Fruit fly (Drosophila melanogaster) whole organism, prepupa: Measurements from ENCODE around the gene CG17568.
A peak's percentile ranks its signal among the peaks of the same experiment; 100 is the strongest.

Source experiments
- Blimp-1 ChIP-seq: fragments of 200-800 bp; sonication (Bioruptor generic); optimal IDR thresholded peaks from 3 replicates; lab custom pipeline; 2017; ENCODE audit warnings: missing biosample characterization, missing genetic modification characterization, mild to moderate bottlenecking, moderate library complexity, missing genetic modification reagents
- CG10631 ChIP-seq: fragments of 200-800 bp; sonication (Bioruptor generic); optimal IDR thresholded peaks from 2 replicates; lab custom pipeline; 2016; ENCODE audit warnings: missing biosample characterization, missing genetic modification characterization
- CG10669 ChIP-seq: fragments of 200-800 bp; sonication (Bioruptor generic); optimal IDR thresholded peaks from 3 replicates; lab custom pipeline; 2018; ENCODE audit warnings: missing biosample characterization, mild to moderate bottlenecking, missing genetic modification characterization, moderate library complexity
- CG11902 ChIP-seq: fragments of 200-800 bp; sonication (Bioruptor generic); optimal IDR thresholded peaks from 3 replicates; lab custom pipeline; 2016; ENCODE audit warnings: missing biosample characterization, missing genetic modification characterization
- CG15336 ChIP-seq: fragments of 200-800 bp; sonication (Bioruptor generic); IDR thresholded peaks from 2 replicates; pipeline ENCODE4 v1.3.6; 2022; ENCODE audit warnings: missing biosample characterization, missing genetic modification characterization
- CG1621 ChIP-seq: fragments of 200-800 bp; sonication (Bioruptor generic); optimal IDR thresholded peaks from 3 replicates; lab custom pipeline; 2018; ENCODE audit warnings: missing biosample characterization, mild to moderate bottlenecking, missing genetic modification characterization
- CG16779 ChIP-seq: fragments of 200-800 bp; sonication (Bioruptor generic); optimal IDR thresholded peaks from 3 replicates; lab custom pipeline; 2017; ENCODE audit warnings: missing biosample characterization, mild to moderate bottlenecking, missing genetic modification characterization
- CG3032 ChIP-seq: fragments of 200-800 bp; optimal IDR thresholded peaks from 2 replicates; lab custom pipeline; 2019; ENCODE audit warnings: missing biosample characterization, mild to moderate bottlenecking, missing genetic modification characterization, moderate library complexity
- CG31627 ChIP-seq: fragments of 200-800 bp; sonication (Bioruptor generic); optimal IDR thresholded peaks from 3 replicates; lab custom pipeline; 2016; ENCODE audit warnings: missing biosample characterization, missing genetic modification characterization
- CG32006 ChIP-seq: fragments of 200-800 bp; sonication (Bioruptor generic); optimal IDR thresholded peaks from 3 replicates; lab custom pipeline; 2017; ENCODE audit warnings: missing biosample characterization, mild to moderate bottlenecking, missing genetic modification characterization
- CG6163 ChIP-seq: fragments of 200-800 bp; sonication (Bioruptor generic); IDR thresholded peaks from 3 replicates; pipeline ENCODE4 v1.3.6; 2022; ENCODE audit warnings: missing biosample characterization, missing genetic modification characterization
- CG6792 ChIP-seq: fragments of 200-800 bp; sonication (Bioruptor generic); optimal IDR thresholded peaks from 3 replicates; lab custom pipeline; 2016; ENCODE audit warnings: missing biosample characterization, missing genetic modification characterization
- CG6808 ChIP-seq: fragments of 200-800 bp; sonication (Bioruptor generic); optimal IDR thresholded peaks from 3 replicates; lab custom pipeline; 2017; ENCODE audit warnings: missing biosample characterization, missing genetic modification characterization, mild to moderate bottlenecking, moderate library complexity, missing genetic modification reagents
- CG6854 ChIP-seq: fragments of 200-800 bp; sonication (Bioruptor generic); optimal IDR thresholded peaks from 2 replicates; lab custom pipeline; 2017; ENCODE audit warnings: missing biosample characterization, mild to moderate bottlenecking, missing genetic modification characterization
- CG7368 ChIP-seq: fragments of 200-800 bp; sonication (Bioruptor generic); optimal IDR thresholded peaks from 3 replicates; lab custom pipeline; 2016; ENCODE audit warnings: missing biosample characterization, missing genetic modification characterization
- CG8119 ChIP-seq: fragments of 200-800 bp; sonication (Bioruptor generic); IDR thresholded peaks from 3 replicates; pipeline ENCODE4 v1.3.6; 2022; ENCODE audit warnings: missing biosample characterization, missing genetic modification characterization
- CG9139 ChIP-seq: fragments of 200-800 bp; sonication (Bioruptor generic); optimal IDR thresholded peaks from 3 replicates; lab custom pipeline; 2017; ENCODE audit warnings: missing biosample characterization, mild to moderate bottlenecking, missing genetic modification characterization
- Eip78C ChIP-seq: fragments of 200-800 bp; sonication (Bioruptor generic); peaks from one replicate; lab custom pipeline; 2016; ENCODE audit warnings: missing biosample characterization, missing genetic modification characterization
- Eip93F ChIP-seq: fragments of 200-800 bp; sonication (Bioruptor generic); optimal IDR thresholded peaks from 2 replicates; lab custom pipeline; 2016; ENCODE audit warnings: missing biosample characterization, mild to moderate bottlenecking, missing genetic modification characterization
- Ets21C ChIP-seq: fragments of 200-800 bp; sonication (Bioruptor generic); optimal IDR thresholded peaks from 3 replicates; lab custom pipeline; 2016; ENCODE audit warnings: missing biosample characterization, missing genetic modification characterization
- Ets96B ChIP-seq: fragments of 200-800 bp; optimal IDR thresholded peaks from 2 replicates; lab custom pipeline; 2019; ENCODE audit warnings: missing biosample characterization, mild to moderate bottlenecking, missing genetic modification characterization, moderate library complexity
- Gug ChIP-seq: fragments of 200-800 bp; sonication (Bioruptor generic); IDR thresholded peaks from 2 replicates; pipeline ENCODE4 v1.3.6; 2022; ENCODE audit warnings: missing biosample characterization, missing genetic modification characterization
- Hr38 ChIP-seq: sonication (Bioruptor generic); optimal IDR thresholded peaks from 2 replicates; lab custom pipeline; 2016; ENCODE audit warnings: missing biosample characterization, missing genetic modification characterization
- Hr39 ChIP-seq: fragments of 200-800 bp; sonication (Bioruptor generic); optimal IDR thresholded peaks from 2 replicates; lab custom pipeline; 2016; ENCODE audit warnings: missing biosample characterization, missing genetic modification characterization
- Hr4 ChIP-seq: fragments of 200-800 bp; sonication (Bioruptor generic); optimal IDR thresholded peaks from 3 replicates; lab custom pipeline; 2016; ENCODE audit warnings: missing biosample characterization, missing genetic modification characterization
- Lpt ChIP-seq: fragments of 200-800 bp; sonication (Bioruptor generic); optimal IDR thresholded peaks from 3 replicates; lab custom pipeline; 2016; ENCODE audit warnings: missing biosample characterization, missing genetic modification characterization
- Met ChIP-seq: fragments of 200-800 bp; sonication (Bioruptor generic); optimal IDR thresholded peaks from 3 replicates; lab custom pipeline; 2016; ENCODE audit warnings: missing biosample characterization, missing genetic modification characterization
- Sox102F ChIP-seq: fragments of 200-800 bp; sonication (Bioruptor generic); optimal IDR thresholded peaks from 2 replicates; lab custom pipeline; 2016; ENCODE audit warnings: missing biosample characterization, mild to moderate bottlenecking, missing genetic modification characterization
- Sox14 ChIP-seq: fragments of 200-800 bp; sonication (Bioruptor generic); optimal IDR thresholded peaks from 3 replicates; lab custom pipeline; 2016; ENCODE audit warnings: missing biosample characterization, missing genetic modification characterization
- Sox15 ChIP-seq: fragments of 200-800 bp; sonication (Bioruptor generic); optimal IDR thresholded peaks from 3 replicates; lab custom pipeline; 2016; ENCODE audit warnings: missing biosample characterization, missing genetic modification characterization
- cyc ChIP-seq: fragments of 200-800 bp; sonication (Bioruptor generic); optimal IDR thresholded peaks from 3 replicates; lab custom pipeline; 2016; ENCODE audit warnings: missing biosample characterization, missing genetic modification characterization
- dac ChIP-seq: fragments of 200-800 bp; sonication (Bioruptor generic); optimal IDR thresholded peaks from 2 replicates; lab custom pipeline; 2017; ENCODE audit warnings: missing biosample characterization, mild to moderate bottlenecking, missing genetic modification characterization
- dsx ChIP-seq: fragments of 200-800 bp; optimal IDR thresholded peaks from 3 replicates; lab custom pipeline; 2019; ENCODE audit warnings: missing biosample characterization, mild to moderate bottlenecking, missing genetic modification characterization, moderate library complexity; ENCODE audit not compliant: poor library complexity, severe bottlenecking
- eg ChIP-seq: fragments of 200-800 bp; sonication (Bioruptor generic); IDR thresholded peaks from 3 replicates; pipeline ENCODE4 v1.3.6; 2022; ENCODE audit warnings: missing biosample characterization, missing genetic modification characterization
- esn ChIP-seq: fragments of 200-800 bp; sonication (Bioruptor generic); optimal IDR thresholded peaks from 2 replicates; lab custom pipeline; 2016; ENCODE audit warnings: missing biosample characterization, mild to moderate bottlenecking, missing genetic modification characterization, moderate library complexity
- fd59A ChIP-seq: fragments of 200-800 bp; sonication (Bioruptor generic); optimal IDR thresholded peaks from 2 replicates; lab custom pipeline; 2017; ENCODE audit warnings: missing biosample characterization, mild to moderate bottlenecking, missing genetic modification characterization, missing genetic modification reagents
- fd85E ChIP-seq: fragments of 200-800 bp; sonication (Bioruptor generic); optimal IDR thresholded peaks from 3 replicates; lab custom pipeline; 2016; ENCODE audit warnings: missing biosample characterization, missing genetic modification characterization
- fkh ChIP-seq: fragments of 200-800 bp; sonication (Bioruptor generic); optimal IDR thresholded peaks from 3 replicates; lab custom pipeline; 2017; ENCODE audit warnings: missing biosample characterization, mild to moderate bottlenecking, missing genetic modification characterization, moderate library complexity
- net ChIP-seq: fragments of 200-800 bp; sonication (Bioruptor generic); optimal IDR thresholded peaks from 3 replicates; lab custom pipeline; 2016; ENCODE audit warnings: missing biosample characterization, missing genetic modification characterization
- pdm3 ChIP-seq: fragments of 200-800 bp; sonication (Bioruptor generic); optimal IDR thresholded peaks from 3 replicates; lab custom pipeline; 2016; ENCODE audit warnings: missing biosample characterization, missing genetic modification characterization
- ss ChIP-seq, 2 experiments: fragments of 200-800 bp; sonication (Bioruptor generic); optimal IDR thresholded peaks; 2 replicates in 1 of 2; 3 replicates in 1 of 2; lab custom pipeline; 2017 to 2018; ENCODE audit warnings: mild to moderate bottlenecking in 2 of 2, missing biosample characterization in 2 of 2, missing genetic modification characterization in 2 of 2, moderate library complexity in 1 of 2
- svp ChIP-seq: fragments of 200-800 bp; sonication (Bioruptor generic); peaks from one replicate; lab custom pipeline; 2016; ENCODE audit warnings: missing biosample characterization, missing genetic modification characterization
- topi ChIP-seq: fragments of 200-800 bp; sonication (Bioruptor generic); optimal IDR thresholded peaks from 3 replicates; lab custom pipeline; 2016; ENCODE audit warnings: missing biosample characterization, missing genetic modification characterization
- vri ChIP-seq: fragments of 200-800 bp; sonication (Bioruptor generic); optimal IDR thresholded peaks from 3 replicates; lab custom pipeline; 2016; ENCODE audit warnings: missing biosample characterization, mild to moderate bottlenecking, missing genetic modification characterization

CG17568 gene

dm6 chr2L:19138361-19139041 lies 43.0 kb downstream of the CG17568 start:
- TF ChIP-seq CG32006 (GFP tag; lab: Kevin White, UChicago) (no peak), Ets96B (tag; lab: Kevin White, UChicago) (peak; percentile 15), Eip78C (peak; percentile 60), CG11902 (GFP tag; lab: Kevin White, UChicago) (no peak), CG3032 (tag; lab: Kevin White, UChicago) (peak; percentile 19), fkh (GFP tag; lab: Kevin White, UChicago) (peak; percentile 14), CG10669 (GFP tag; lab: Kevin White, UChicago) (peak; percentile 13)

dm6 chr2L:19137494-19138360 lies 43.8 kb downstream of the CG17568 start:
- peak; percentile 52 for TF ChIP-seq Eip78C
- TF ChIP-seq CG9139: peak; percentile 7
- no peak for TF ChIP-seq Blimp-1 (GFP tag; lab: Kevin White, UChicago)
- no peak for TF ChIP-seq Gug
- TF ChIP-seq fkh (GFP tag; lab: Kevin White, UChicago): no peak
- no peak for TF ChIP-seq CG16779 (tag; lab: Kevin White, UChicago)
- TF ChIP-seq CG1621: peak; percentile 27
- TF ChIP-seq eg (GFP tag; lab: Robert Waterston, UW): no peak
- TF ChIP-seq fd85E (GFP tag; lab: Kevin White, UChicago): no peak
- peak; percentile 45 for TF ChIP-seq svp (GFP tag; lab: Kevin White, UChicago)
- TF ChIP-seq ss (GFP tag; optimal IDR thresholded peaks at IDR 0.05; lab: Kevin White, UChicago): peak in 1 of 2 experiments; percentile 3
- TF ChIP-seq Hr39 (GFP tag; lab: Kevin White, UChicago): no peak

dm6 chr2L:19136735-19137134 lies 44.8 kb downstream of the CG17568 start:
- TF ChIP-seq net (GFP tag; lab: Kevin White, UChicago) (peak; percentile 87), CG6163 (GFP tag; lab: Robert Waterston, UW) (peak; percentile 87), CG10631 (GFP tag; lab: Kevin White, UChicago) (peak; percentile 95), Sox15 (GFP tag; lab: Kevin White, UChicago) (peak; percentile 85), CG10669 (GFP tag; lab: Kevin White, UChicago) (peak; percentile 95), CG6808 (GFP tag; lab: Kevin White, UChicago) (peak; percentile 95), CG1621 (peak; percentile 91), topi (GFP tag; lab: Kevin White, UChicago) (peak; percentile 94), CG8119 (peak; percentile 84), CG6792 (peak; percentile 93), Met (GFP tag; lab: Kevin White, UChicago) (peak; percentile 94), CG7368 (GFP tag; lab: Kevin White, UChicago) (peak; percentile 90), vri (peak; percentile 88), Hr4 (GFP tag; lab: Kevin White, UChicago) (peak; percentile 68), dac (GFP tag; lab: Kevin White, UChicago) (peak; percentile 51), esn (peak; percentile 95), CG16779 (tag; lab: Kevin White, UChicago) (peak; percentile 78), CG15336 (peak; percentile 77), fkh (GFP tag; lab: Kevin White, UChicago) (no peak), Lpt (peak; percentile 81), Sox14 (peak; percentile 95), Sox102F (GFP tag; lab: Kevin White, UChicago) (peak; percentile 91), CG9139 (peak; percentile 89), Hr39 (GFP tag; lab: Kevin White, UChicago) (peak; percentile 93), CG31627 (GFP tag; lab: Kevin White, UChicago) (peak; percentile 93), cyc (peak; percentile 93), Eip93F (GFP tag; lab: Kevin White, UChicago) (peak; percentile 44), CG11902 (GFP tag; lab: Kevin White, UChicago) (peak; percentile 88), Hr38 (GFP tag; lab: Kevin White, UChicago) (no peak), Ets21C (peak; percentile 89), dsx (GFP tag; lab: Kevin White, UChicago) (peak; percentile 92), CG6854 (GFP tag; lab: Kevin White, UChicago) (peak; percentile 84), fd59A (GFP tag; lab: Kevin White, UChicago) (peak; percentile 96), pdm3 (GFP tag; lab: Kevin White, UChicago) (peak; percentile 91)
